Worm (Caenorhabditis elegans): ENCODE data around the gene C37C3.2.

C37C3.2 gene

ce11 chrV:7878411-7878964 is 22.7 kb downstream of the C37C3.2 start, which contains the start of gene F40A3.2:
TSS of gene F40A3.2 (plus strand) at chrV:7878914.
- TF ChIP-seq ama-1 (optimal IDR thresholded peaks at IDR 0.05): peak; percentile 27
- no peak for TF ChIP-seq ceh-82 (tag; optimal IDR thresholded peaks at IDR 0.05)

ce11 chrV:7884441-7884840 is 28.7 kb downstream of the C37C3.2 start:
- TF ChIP-seq egl-27 (tag; optimal IDR thresholded peaks at IDR 0.05) (no peak), lin-39 (tag; optimal IDR thresholded peaks at IDR 0.05) (peak; percentile 12)

- TF ChIP-seq nhr-25 (tag; optimal IDR thresholded peaks at IDR 0.05): no peak
- TF ChIP-seq nhr-12 (tag; optimal IDR thresholded peaks at IDR 0.05): no peak
- TF ChIP-seq nhr-76 (tag; optimal IDR thresholded peaks at IDR 0.05): no peak
- TF ChIP-seq ztf-4 (tag; optimal IDR thresholded peaks at IDR 0.05): no peak
- no peak for TF ChIP-seq ceh-9 (tag; optimal IDR thresholded peaks at IDR 0.05)
- no peak for TF ChIP-seq lin-15B (tag; optimal IDR thresholded peaks at IDR 0.05)
- TF ChIP-seq lin-39 (tag; optimal IDR thresholded peaks at IDR 0.05): no peak
- no peak for TF ChIP-seq sea-2 (GFP tag; optimal IDR thresholded peaks at IDR 0.05)
- no peak for TF ChIP-seq tbx-2 (tag; optimal IDR thresholded peaks at IDR 0.05)
- no peak for TF ChIP-seq ceh-28 (tag; optimal IDR thresholded peaks at IDR 0.05)
- TF ChIP-seq egl-27 (tag; optimal IDR thresholded peaks at IDR 0.05): no peak
- TF ChIP-seq ZK546.5 (tag; optimal IDR thresholded peaks at IDR 0.05): no peak
- no peak for TF ChIP-seq eor-1 (tag; optimal IDR thresholded peaks at IDR 0.05)
- TF ChIP-seq daf-12 (tag; optimal IDR thresholded peaks at IDR 0.05): no peak
- no peak for TF ChIP-seq zag-1 (tag; optimal IDR thresholded peaks at IDR 0.05)
- no peak for TF ChIP-seq R02D3.7 (tag; optimal IDR thresholded peaks at IDR 0.05)
- no peak for TF ChIP-seq unc-39 (tag; optimal IDR thresholded peaks at IDR 0.05)
- no peak for TF ChIP-seq fkh-2 (tag; optimal IDR thresholded peaks at IDR 0.05)
- TF ChIP-seq unc-62 (GFP tag; optimal IDR thresholded peaks at IDR 0.05): no peak
- peak; percentile 47 for TF ChIP-seq snpc-4 (tag; optimal IDR thresholded peaks at IDR 0.05)
- peak; percentile 50 for TF ChIP-seq pha-4 (tag; optimal IDR thresholded peaks at IDR 0.05)
- TF ChIP-seq aly-2 (tag; optimal IDR thresholded peaks at IDR 0.05): no peak
- no peak for TF ChIP-seq nhr-237 (tag; optimal IDR thresholded peaks at IDR 0.05)
- TF ChIP-seq ceh-82 (tag; optimal IDR thresholded peaks at IDR 0.05): no peak
- TF ChIP-seq pqm-1 (tag; optimal IDR thresholded peaks at IDR 0.05): peak; percentile 77
- no peak for TF ChIP-seq skn-1 (tag; optimal IDR thresholded peaks at IDR 0.05)
- TF ChIP-seq jun-1 (tag; optimal IDR thresholded peaks at IDR 0.05): no peak
- TF ChIP-seq nhr-43 (tag; optimal IDR thresholded peaks at IDR 0.05; ENCODE audit: poor library complexity, severe bottlenecking): no peak
- TF ChIP-seq elt-2 (tag; optimal IDR thresholded peaks at IDR 0.05): peak; percentile 48
- no peak for TF ChIP-seq nhr-67 (tag; optimal IDR thresholded peaks at IDR 0.05)
- no peak for TF ChIP-seq mml-1 (tag; optimal IDR thresholded peaks at IDR 0.05)
These were observed 32.3 kb downstream of the C37C3.2 start for ce11 chrV:7888036-7888435.

ce11 chrV:7891230-7891629 is 35.5 kb downstream of the C37C3.2 start, which contains the start of gene F40A3.1:
TSS of gene F40A3.1 (plus strand) at chrV:7891530.
- peak; percentile 52 for TF ChIP-seq lin-39 (tag; optimal IDR thresholded peaks at IDR 0.05)
- TF ChIP-seq lsy-12 (tag; optimal IDR thresholded peaks at IDR 0.05): no peak

- peak; percentile 37 for TF ChIP-seq nfya-1 (tag; optimal IDR thresholded peaks at IDR 0.05; ENCODE audit: insufficient read depth)
- no peak for TF ChIP-seq nhr-76 (tag; optimal IDR thresholded peaks at IDR 0.05)
- peak; percentile 13 for TF ChIP-seq lin-39 (tag; optimal IDR thresholded peaks at IDR 0.05)
- peak; percentile 78 for TF ChIP-seq egl-5 (tag; optimal IDR thresholded peaks at IDR 0.05)
These were observed 38.2 kb downstream of the C37C3.2 start, which contains the start of gene F40A3.6 for ce11 chrV:7893812-7894381. TSS of gene F40A3.6 (minus strand) at chrV:7893862.

Measured in whole organism, L3 larva.